Worm (Caenorhabditis elegans) whole organism, midembryonic: ENCODE results near the gene unc-18.

Source experiments
- T22C8.4 ChIP-seq: fragments of 200-800 bp; sonication (Bioruptor generic); IDR thresholded peaks from 2 replicates; pipeline ENCODE4 v1.3.6; 2022; ENCODE audit warnings: missing genetic modification characterization, missing compliant biosample characterization
- cog-1 ChIP-seq: sonication (generic microtip); optimal IDR thresholded peaks from 2 replicates; lab custom pipeline; 2016; ENCODE audit warnings: missing genetic modification characterization, missing compliant biosample characterization
- flt-1 ChIP-seq: fragments of 200-800 bp; sonication (Bioruptor generic); IDR thresholded peaks from 2 replicates; pipeline ENCODE4 v1.3.6; 2022; ENCODE audit warnings: missing genetic modification characterization, missing compliant biosample characterization
- klf-2 ChIP-seq: fragments of 200-800 bp; sonication (Bioruptor generic); conservative IDR thresholded peaks from 2 replicates; pipeline ENCODE4 v1.3.6; 2022; ENCODE audit warnings: missing genetic modification reagents, missing genetic modification characterization, missing compliant biosample characterization
- med-1 ChIP-seq: sonication (generic microtip); optimal IDR thresholded peaks from 2 replicates; lab custom pipeline; 2017; ENCODE audit warnings: missing genetic modification characterization, mild to moderate bottlenecking, missing compliant biosample characterization, antibody characterized with exemption, missing genetic modification reagents; ENCODE audit not compliant: insufficient read depth

DNA sequence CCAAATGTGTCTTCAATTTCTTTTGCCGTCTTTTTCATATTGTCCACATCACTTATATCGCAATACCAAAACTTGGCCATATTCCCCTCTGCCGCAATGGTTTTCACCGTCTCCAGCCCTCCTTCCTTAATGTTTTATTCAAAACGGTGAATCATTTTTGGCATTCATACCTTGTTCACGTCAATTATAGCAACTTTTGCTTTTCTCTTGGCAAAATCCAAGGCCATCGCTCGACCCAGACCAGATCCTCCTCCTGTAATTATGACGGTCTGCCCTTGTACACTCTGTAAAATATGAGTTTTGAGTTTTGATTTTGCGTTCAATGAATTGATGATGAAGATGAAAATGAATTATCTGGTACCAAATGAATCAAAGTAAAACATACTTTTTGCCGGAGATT lies 18.3 kb upstream of the unc-18 start:
- TF ChIP-seq cog-1 (tag; lab: Kevin White, UChicago) (no peak), med-1 (no peak), flt-1 (GFP tag; lab: Robert Waterston, UW) (no peak), T22C8.4 (GFP tag; lab: Robert Waterston, UW) (no peak), klf-2 (no peak)
